Worm (Caenorhabditis elegans) whole organism, L4 larva: ENCODE data around the gene Y26G10.5.
A peak's percentile ranks its signal among the peaks of the same experiment; 100 is the strongest.

ENCODE experiments used
- F37D6.2 ChIP-seq: sonication (generic microtip); optimal IDR thresholded peaks from 2 replicates; lab custom pipeline; 2016; ENCODE audit warnings: mild to moderate bottlenecking, missing genetic modification characterization, missing compliant biosample characterization
- F49E8.2 ChIP-seq: sonication (generic microtip); optimal IDR thresholded peaks from 2 replicates; lab custom pipeline; 2016; ENCODE audit warnings: missing compliant biosample characterization, mild to moderate bottlenecking, missing genetic modification characterization, borderline replicate concordance
- T20F7.1 ChIP-seq: fragments of 200-800 bp; sonication (Bioruptor generic); optimal IDR thresholded peaks from 2 replicates; lab custom pipeline; 2018; ENCODE audit warnings: mild to moderate bottlenecking, missing genetic modification characterization, missing compliant biosample characterization
- Y105C5A.15 ChIP-seq: fragments of 200-800 bp; sonication (Bioruptor generic); IDR thresholded peaks from 2 replicates; pipeline ENCODE4 v1.3.6; 2022; ENCODE audit warnings: missing genetic modification characterization, missing compliant biosample characterization
- ZK337.2 ChIP-seq: fragments of 200-800 bp; sonication (Bioruptor generic); IDR thresholded peaks from 2 replicates; pipeline ENCODE4 v1.3.6; 2022; ENCODE audit warnings: missing genetic modification reagents, missing genetic modification characterization, missing compliant biosample characterization
- aha-1 ChIP-seq: fragments of 150-350 bp; peaks from one replicate; lab custom pipeline; 2014; ENCODE audit warnings: missing biosample characterization, missing genetic modification characterization
- ama-1 ChIP-seq: fragments of 150-350 bp; optimal IDR thresholded peaks from 2 replicates; lab custom pipeline; 2014; ENCODE audit warnings: inconsistent platforms, mixed read lengths
- attf-4 ChIP-seq: sonication (generic microtip); optimal IDR thresholded peaks from 3 replicates; lab custom pipeline; 2017; ENCODE audit warnings: missing biosample characterization, missing genetic modification characterization
- ceh-20 ChIP-seq: fragments of 200-800 bp; sonication (Bioruptor generic); IDR thresholded peaks from 2 replicates; pipeline ENCODE4 v1.3.6; 2022; ENCODE audit warnings: missing genetic modification reagents, missing genetic modification characterization, missing compliant biosample characterization
- ceh-28 ChIP-seq: fragments of 150-350 bp; optimal IDR thresholded peaks from 2 replicates; lab custom pipeline; 2014; ENCODE audit warnings: missing biosample characterization, missing genetic modification reagents, missing genetic modification characterization
- ctbp-1 ChIP-seq: fragments of 200-800 bp; sonication (Bioruptor generic); IDR thresholded peaks from 2 replicates; pipeline ENCODE4 v1.3.6; 2022; ENCODE audit warnings: missing genetic modification reagents, missing genetic modification characterization, missing compliant biosample characterization
- daf-16 ChIP-seq, 3 experiments: sonication (generic microtip); optimal IDR thresholded peaks; 2 replicates each; lab custom pipeline; 2016 to 2017; ENCODE audit warnings: missing genetic modification characterization in 3 of 3, missing genetic modification reagents in 3 of 3, mild to moderate bottlenecking in 2 of 3, missing compliant biosample characterization in 2 of 3, missing biosample characterization in 1 of 3, moderate library complexity in 1 of 3
- dmd-8 ChIP-seq: fragments of 200-800 bp; sonication (Bioruptor generic); IDR thresholded peaks from 2 replicates; pipeline ENCODE4 v1.3.6; 2022; ENCODE audit warnings: missing genetic modification characterization, missing compliant biosample characterization
- gei-8 ChIP-seq: fragments of 200-800 bp; sonication (Bioruptor generic); optimal IDR thresholded peaks from 2 replicates; lab custom pipeline; 2018; ENCODE audit warnings: mild to moderate bottlenecking, missing genetic modification characterization, missing compliant biosample characterization
- hlh-11 ChIP-seq: fragments of 200-800 bp; sonication (Bioruptor generic); optimal IDR thresholded peaks from 2 replicates; lab custom pipeline; 2018; ENCODE audit warnings: mild to moderate bottlenecking, missing genetic modification characterization, missing compliant biosample characterization
- lin-38 ChIP-seq: fragments of 200-800 bp; sonication (Bioruptor generic); IDR thresholded peaks from 2 replicates; pipeline ENCODE4 v1.3.6; 2022; ENCODE audit warnings: missing genetic modification reagents, missing genetic modification characterization, missing compliant biosample characterization
- lsy-2 ChIP-seq, 2 experiments: fragments of 150-350 bp in 1 of 2; sonication (generic microtip) in 1 of 2; optimal IDR thresholded peaks; 2 replicates each; lab custom pipeline; 2014 to 2017; ENCODE audit warnings: missing biosample characterization in 2 of 2, missing genetic modification characterization in 2 of 2
- madf-5 ChIP-seq, 2 experiments: fragments of 200-800 bp; sonication (Bioruptor generic); IDR thresholded peaks; 2 replicates each; pipeline ENCODE4 v1.3.6; 2022; ENCODE audit warnings: missing compliant biosample characterization in 2 of 2, missing genetic modification characterization in 2 of 2
- madf-9 ChIP-seq: fragments of 200-800 bp; sonication (Bioruptor generic); conservative IDR thresholded peaks from 2 replicates; pipeline ENCODE4 v1.3.6; 2022; ENCODE audit warnings: missing genetic modification reagents, missing genetic modification characterization, missing compliant biosample characterization
- nhr-102 ChIP-seq: sonication (generic microtip); optimal IDR thresholded peaks from 2 replicates; lab custom pipeline; 2016; ENCODE audit warnings: mild to moderate bottlenecking, missing genetic modification characterization, moderate library complexity, missing compliant biosample characterization
- nhr-11 ChIP-seq: fragments of 150-350 bp; optimal IDR thresholded peaks from 2 replicates; lab custom pipeline; 2014; ENCODE audit warnings: missing biosample characterization, missing genetic modification characterization
- nhr-111 ChIP-seq: fragments of 200-800 bp; sonication (Bioruptor generic); optimal IDR thresholded peaks from 2 replicates; lab custom pipeline; 2018; ENCODE audit warnings: mild to moderate bottlenecking, missing genetic modification characterization, missing compliant biosample characterization
- nhr-237 ChIP-seq: sonication (generic microtip); optimal IDR thresholded peaks from 2 replicates; lab custom pipeline; 2017; ENCODE audit warnings: missing biosample characterization, missing genetic modification characterization
- nhr-25 ChIP-seq: sonication (generic microtip); optimal IDR thresholded peaks from 2 replicates; lab custom pipeline; 2017; ENCODE audit warnings: missing genetic modification characterization, mild to moderate bottlenecking, missing compliant biosample characterization, antibody characterized with exemption, moderate library complexity, borderline replicate concordance; ENCODE audit not compliant: insufficient read depth
- nhr-28 ChIP-seq: fragments of 150-350 bp; optimal IDR thresholded peaks from 2 replicates; lab custom pipeline; 2014; ENCODE audit warnings: missing biosample characterization, missing genetic modification characterization
- nhr-48 ChIP-seq: sonication (generic microtip); optimal IDR thresholded peaks from 2 replicates; lab custom pipeline; 2016; ENCODE audit warnings: mild to moderate bottlenecking, missing genetic modification characterization, missing compliant biosample characterization
- nhr-6 ChIP-seq: fragments of 150-350 bp; optimal IDR thresholded peaks from 2 replicates; lab custom pipeline; 2014; ENCODE audit warnings: missing biosample characterization, missing genetic modification characterization
- php-3 ChIP-seq: fragments of 200-800 bp; sonication (Bioruptor generic); IDR thresholded peaks from 2 replicates; pipeline ENCODE4 v1.3.6; 2022; ENCODE audit warnings: missing genetic modification reagents, missing genetic modification characterization, missing compliant biosample characterization
- rbr-2 ChIP-seq: sonication (generic microtip); optimal IDR thresholded peaks from 2 replicates; lab custom pipeline; 2016; ENCODE audit warnings: missing genotype, missing genetic modification characterization, missing compliant biosample characterization
- saeg-2 ChIP-seq: fragments of 200-800 bp; sonication (Bioruptor generic); IDR thresholded peaks from 2 replicates; pipeline ENCODE4 v1.3.6; 2022; ENCODE audit warnings: missing genetic modification reagents, missing genetic modification characterization, missing compliant biosample characterization
- set-16 ChIP-seq: fragments of 200-800 bp; sonication (Bioruptor generic); IDR thresholded peaks from 2 replicates; pipeline ENCODE4 v1.3.6; 2022; ENCODE audit warnings: missing genetic modification reagents, missing genetic modification characterization, missing compliant biosample characterization
- snpc-4 ChIP-seq: fragments of 150-350 bp; optimal IDR thresholded peaks from 2 replicates; lab custom pipeline; 2014; ENCODE audit warnings: missing biosample characterization, missing genetic modification characterization
- tag-97 ChIP-seq: fragments of 200-800 bp; sonication (Bioruptor generic); IDR thresholded peaks from 2 replicates; pipeline ENCODE4 v1.3.6; 2022; ENCODE audit warnings: missing genetic modification characterization, missing compliant biosample characterization
- unc-62 ChIP-seq, 3 experiments: fragments of 150-350 bp in 1 of 3; sonication (generic microtip); optimal IDR thresholded peaks in 2 of 3; peaks in 1 of 3; 1 replicate in 1 of 3; 2 replicates in 2 of 3; lab custom pipeline; 2014 to 2017; ENCODE audit warnings: missing biosample characterization in 3 of 3, missing genetic modification characterization in 3 of 3, missing genetic modification reagents in 3 of 3, missing genotype in 1 of 3
- vab-7 ChIP-seq: fragments of 200-800 bp; sonication (Bioruptor generic); IDR thresholded peaks from 2 replicates; pipeline ENCODE4 v1.3.6; 2022; ENCODE audit warnings: missing genetic modification reagents, missing genetic modification characterization, missing compliant biosample characterization
- zag-1 ChIP-seq: fragments of 150-350 bp; optimal IDR thresholded peaks from 2 replicates; lab custom pipeline; 2014; ENCODE audit warnings: missing biosample characterization, missing genetic modification characterization
- zfp-2 ChIP-seq: sonication (generic microtip); optimal IDR thresholded peaks from 2 replicates; lab custom pipeline; 2016; ENCODE audit warnings: mild to moderate bottlenecking, missing genetic modification characterization, missing compliant biosample characterization

Y26G10.5 gene

DNA sequence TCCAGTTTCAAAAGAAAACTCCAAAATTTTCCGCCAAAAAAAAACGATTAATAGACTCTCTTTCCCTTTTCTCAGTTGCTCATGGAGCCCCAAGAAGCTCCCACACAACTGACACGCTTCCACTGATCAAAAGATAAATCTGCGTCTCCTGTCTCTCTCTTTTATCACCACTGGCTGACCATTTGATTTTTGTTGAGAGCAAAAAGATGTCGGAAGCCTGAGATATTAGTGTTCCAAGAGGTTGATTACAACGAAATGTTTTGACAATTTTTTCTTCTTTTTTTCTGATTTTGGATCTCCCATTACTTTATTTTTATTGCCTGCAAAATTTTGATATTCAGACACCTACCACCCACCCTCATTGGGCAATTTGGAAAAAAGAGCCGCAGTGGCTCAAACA, 31.9 kb upstream of the Y26G10.5 start, which contains the start of gene twk-42:
twk-42 (minus strand) TSS at position 101 of the 400 bp plus-strand sequence.
- no peak for TF ChIP-seq set-16 (GFP tag; lab: Robert Waterston, UW)
- no peak for TF ChIP-seq rbr-2 (tag; lab: Kevin White, UChicago)
- TF ChIP-seq zfp-2 (tag; lab: Kevin White, UChicago) = no peak
- TF ChIP-seq madf-5 (GFP tag; IDR thresholded peaks at IDR 0.05; lab: Robert Waterston, UW) = no peak
- TF ChIP-seq F37D6.2 = no peak
- no peak for TF ChIP-seq unc-62 (GFP tag; optimal IDR thresholded peaks at IDR 0.05 in 1 of 2; lab: Kevin White, UChicago)
- TF ChIP-seq unc-62 (tag; optimal IDR thresholded peaks at IDR 0.05; lab: Kevin White, UChicago) = no peak
- TF ChIP-seq dmd-8 (GFP tag; lab: Robert Waterston, UW) = no peak
- TF ChIP-seq nhr-25 = no peak

DNA sequence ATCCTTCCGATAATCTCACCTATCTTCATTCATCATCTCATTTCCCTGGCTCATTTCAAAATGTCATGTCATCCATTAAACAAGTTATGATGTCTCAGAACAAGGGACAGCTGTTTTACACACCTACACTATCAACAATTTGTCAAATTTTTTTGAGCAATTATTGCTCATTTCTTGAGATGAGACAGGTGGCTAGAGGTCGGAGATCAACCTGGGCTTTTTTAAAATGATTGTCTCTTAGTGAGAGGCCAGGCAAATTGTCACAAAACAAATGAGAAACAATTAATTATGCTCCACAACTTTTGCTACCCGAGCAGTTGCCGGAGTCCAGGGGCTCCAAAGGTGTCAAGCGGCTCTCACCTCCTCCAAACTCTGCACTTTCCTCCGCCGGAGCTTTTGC, 28.1 kb upstream of the Y26G10.5 start:
- TF ChIP-seq unc-62 (GFP tag; optimal IDR thresholded peaks at IDR 0.05 in 1 of 2; lab: Kevin White, UChicago) = peak in 1 of 2 experiments; percentile 96
- no peak for TF ChIP-seq unc-62 (tag; optimal IDR thresholded peaks at IDR 0.05; lab: Kevin White, UChicago)
- TF ChIP-seq nhr-11 = peak; percentile 60
- peak in 1 of 2 experiments; percentile 40 for TF ChIP-seq daf-16 (GFP tag; optimal IDR thresholded peaks at IDR 0.05; lab: Kevin White, UChicago)
- TF ChIP-seq daf-16 (tag; optimal IDR thresholded peaks at IDR 0.05; lab: Kevin White, UChicago) = no peak
- no peak for TF ChIP-seq lsy-2 (tag; optimal IDR thresholded peaks at IDR 0.05; lab: Kevin White, UChicago)
- TF ChIP-seq ceh-20 (GFP tag; lab: Robert Waterston, UW) = 0 out of 2 replicates have a peak, but pooled peaks have one; percentile 29
- peak; percentile 38 for TF ChIP-seq hlh-11
- no peak for TF ChIP-seq madf-9
- TF ChIP-seq ctbp-1 (GFP tag; lab: Robert Waterston, UW) = no peak

DNA sequence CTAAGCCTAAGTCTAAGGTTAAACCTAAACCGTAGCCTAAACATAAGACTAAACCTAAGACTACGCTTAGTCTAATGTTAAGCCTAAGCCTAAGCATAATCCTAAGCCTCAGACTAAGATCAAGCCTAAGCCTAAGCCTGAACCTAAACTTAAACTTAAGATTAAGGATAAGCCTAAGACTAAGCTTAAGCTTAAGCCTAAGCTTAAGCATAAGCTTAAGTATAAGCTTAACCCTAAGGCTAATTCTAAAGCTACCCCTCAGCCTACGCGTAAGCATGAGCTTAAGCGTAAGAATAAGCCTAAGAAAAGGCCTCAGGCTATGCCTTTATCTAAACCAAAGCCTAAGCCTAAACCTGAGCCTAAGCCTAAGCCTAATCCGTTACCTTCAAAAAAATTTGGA, 27.7 kb upstream of the Y26G10.5 start:
- TF ChIP-seq dmd-8 (GFP tag; lab: Robert Waterston, UW) (no peak), nhr-6 (tag; lab: Kevin White, UChicago) (no peak), zfp-2 (tag; lab: Kevin White, UChicago) (no peak), T20F7.1 (no peak), ceh-20 (GFP tag; lab: Robert Waterston, UW) (no peak), nhr-11 (no peak)
- TF ChIP-seq, all 104 proteins: peak for 0

DNA sequence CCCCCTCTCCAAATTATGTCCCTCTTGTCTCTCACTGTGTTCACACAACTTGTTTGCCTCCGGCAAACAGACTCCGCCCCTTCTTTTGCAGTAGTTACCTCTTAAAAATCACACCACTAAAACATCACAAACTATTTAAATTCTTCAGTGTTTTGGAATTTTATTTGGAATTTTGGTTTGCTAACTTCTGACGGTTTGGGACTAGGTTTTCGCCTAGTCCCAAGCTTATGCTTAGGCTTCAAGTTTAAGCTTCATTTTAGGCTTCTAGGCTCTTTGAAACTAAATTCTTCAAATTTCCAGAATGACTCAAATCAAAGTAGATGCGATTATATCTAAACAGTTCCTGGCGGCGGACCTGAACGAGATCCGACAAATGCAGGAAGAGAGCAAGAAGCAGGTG, 24.1 kb upstream of the Y26G10.5 start, which contains the start of gene fat-5:
fat-5 (plus strand) TSS at position 301 of the 400 bp plus-strand sequence.
- TF ChIP-seq F49E8.2 (tag; lab: Kevin White, UChicago) = no peak
- no peak for TF ChIP-seq saeg-2
- no peak for TF ChIP-seq nhr-111 (GFP tag; lab: Kevin White, UChicago)
- TF ChIP-seq aha-1 (tag; lab: Kevin White, UChicago) = peak; percentile 41
- TF ChIP-seq, all 104 proteins: peak for 1

DNA sequence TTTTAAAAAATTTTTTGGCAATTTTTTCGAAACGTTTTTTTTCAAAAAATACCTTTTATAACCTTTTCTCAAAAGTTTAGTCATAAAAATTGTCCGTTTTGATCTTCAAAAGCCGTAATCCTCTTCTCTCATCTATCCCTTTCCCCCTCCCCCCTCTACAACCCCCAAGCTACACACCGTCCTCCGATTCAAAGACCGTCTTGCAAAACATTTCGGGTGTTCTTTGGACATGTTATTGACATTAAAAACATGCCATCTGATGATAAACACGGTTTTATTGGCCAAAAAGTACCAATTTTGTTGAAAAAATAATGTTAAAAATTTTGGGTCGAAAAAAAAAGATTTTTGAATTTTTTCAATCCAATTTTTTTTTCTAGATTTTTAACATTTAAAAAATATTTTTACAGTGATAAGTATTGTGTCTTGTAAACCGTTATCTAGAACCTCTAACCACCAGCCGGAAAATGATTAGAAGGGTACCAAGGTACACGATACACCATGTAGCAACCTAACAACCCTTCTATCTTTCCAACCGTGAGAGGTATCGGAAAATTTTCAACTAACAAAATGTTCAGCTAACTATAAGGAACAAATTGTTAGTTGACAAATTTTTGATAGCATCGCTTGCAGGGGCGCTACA, 22.6 kb upstream of the Y26G10.5 start:
- TF ChIP-seq daf-16 (GFP tag; optimal IDR thresholded peaks at IDR 0.05; lab: Kevin White, UChicago) (no peak), daf-16 (tag; optimal IDR thresholded peaks at IDR 0.05; lab: Kevin White, UChicago) (peak; percentile 91), zfp-2 (tag; lab: Kevin White, UChicago) (no peak), nhr-28 (tag; lab: Kevin White, UChicago) (peak; percentile 36), F37D6.2 (no peak), nhr-11 (peak; percentile 3), hlh-11 (peak; percentile 29), ceh-28 (tag; lab: Kevin White, UChicago) (no peak)

DNA sequence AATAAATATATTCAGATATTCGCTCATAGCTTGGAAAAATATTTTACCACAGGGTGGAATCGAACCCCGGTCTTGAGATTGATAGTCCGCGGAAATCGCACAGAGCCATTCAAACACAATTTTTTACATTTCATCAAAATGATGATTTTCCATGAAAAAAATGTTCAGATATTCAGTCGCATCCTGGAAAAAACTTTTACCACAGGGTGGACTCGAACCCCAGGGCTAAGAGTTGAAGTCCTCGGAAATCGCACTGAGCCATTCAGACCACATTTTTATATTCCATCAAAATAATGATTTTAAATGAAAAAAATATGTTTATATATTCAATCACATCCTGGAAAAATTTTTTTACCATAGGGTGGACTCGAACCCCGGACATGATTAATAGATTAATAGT, 21.9 kb upstream of the Y26G10.5 start:
- TF ChIP-seq lin-38 (GFP tag; lab: Robert Waterston, UW) (0 out of 2 replicates have a peak, but pooled peaks have one; percentile 22), nhr-11 (no peak)

DNA sequence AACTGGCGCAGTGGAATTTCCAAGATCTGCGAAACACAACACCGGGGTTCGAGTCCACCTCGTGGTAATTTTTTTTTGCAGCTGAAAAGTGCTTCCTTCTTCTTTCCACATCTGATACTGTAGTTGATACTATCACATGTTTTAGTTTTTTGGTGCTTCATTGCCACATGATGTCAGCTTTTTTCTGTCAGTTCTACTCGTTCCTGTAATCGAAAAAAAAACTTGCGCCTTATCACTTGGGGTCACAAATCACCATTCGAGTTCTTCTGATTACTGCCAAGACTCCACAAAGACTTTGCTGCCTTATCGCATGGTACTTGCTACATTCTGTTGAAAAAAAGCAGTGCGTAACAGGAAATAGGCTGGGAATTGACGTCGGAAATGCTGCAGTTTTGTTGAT, 21.1 kb upstream of the Y26G10.5 start:
- TF ChIP-seq nhr-102 (tag; lab: Kevin White, UChicago) (peak; percentile 78), attf-4 (no peak), ama-1 (lab: Kevin White, UChicago) (no peak), nhr-48 (peak; percentile 70), php-3 (GFP tag; lab: Robert Waterston, UW) (peak; percentile 85), snpc-4 (tag; lab: Kevin White, UChicago) (no peak), ctbp-1 (GFP tag; lab: Robert Waterston, UW) (no peak), aha-1 (tag; lab: Kevin White, UChicago) (peak; percentile 85), ZK337.2 (GFP tag; lab: Robert Waterston, UW) (no peak), nhr-11 (no peak), Y105C5A.15 (GFP tag; lab: Robert Waterston, UW) (no peak), tag-97 (GFP tag; lab: Robert Waterston, UW) (no peak), gei-8 (GFP tag; lab: Kevin White, UChicago) (no peak), vab-7 (GFP tag; lab: Robert Waterston, UW) (no peak), nhr-237 (tag; lab: Kevin White, UChicago) (no peak), saeg-2 (peak; percentile 72; the same call in 1 of the 2 replicates), zag-1 (tag; lab: Kevin White, UChicago) (no peak)
